Fruit fly (Drosophila melanogaster) whole organism: ENCODE data around the gene capt.
A peak's percentile ranks its signal among the peaks of the same experiment; 100 is the strongest.

Experiments
- CG8478 ChIP-seq: fragments of >200 bp; optimal IDR thresholded peaks from 2 replicates; lab custom pipeline; 2018; ENCODE audit warnings: inconsistent platforms
- Dll ChIP-seq: fragments of >200 bp; optimal IDR thresholded peaks from 2 replicates; lab custom pipeline; 2017
- EcR ChIP-seq, 2 experiments: fragments of >200 bp; optimal IDR thresholded peaks; 2 replicates each; lab custom pipeline; 2017; ENCODE audit warnings: missing biosample characterization in 2 of 2, missing genetic modification characterization in 2 of 2, missing genetic modification reagents in 2 of 2
- pan ChIP-seq: fragments of >200 bp; optimal IDR thresholded peaks from 2 replicates; lab custom pipeline; 2017
- psq ChIP-seq: fragments of >200 bp; optimal IDR thresholded peaks from 2 replicates; lab custom pipeline; 2017
- usp ChIP-seq: fragments of >200 bp; optimal IDR thresholded peaks from 2 replicates; lab custom pipeline; 2017; ENCODE audit warnings: missing biosample characterization, missing genetic modification characterization, mixed read lengths

The capt gene

dm6 chr2L:1114230-1114629, 43.8 kb downstream of the capt start:
- no peak for TF ChIP-seq pan (lab: Kevin White, UChicago)
- no peak for TF ChIP-seq CG8478 (lab: Kevin White, UChicago)
- no peak for TF ChIP-seq Dll
- TF ChIP-seq EcR (GFP tag; optimal IDR thresholded peaks at IDR 0.05; lab: Kevin White, UChicago) = no peak
- no peak for TF ChIP-seq usp (GFP tag; lab: Kevin White, UChicago)
- no peak for TF ChIP-seq psq (lab: Kevin White, UChicago)

dm6 chr2L:1112641-1113040, 45.4 kb downstream of the capt start, which contains the start of gene CG14340:
CG14340 (plus strand) TSS chr2L:1112941.
- no peak for TF ChIP-seq EcR (GFP tag; optimal IDR thresholded peaks at IDR 0.05; lab: Kevin White, UChicago)
- TF ChIP-seq pan (lab: Kevin White, UChicago) = no peak

- TF ChIP-seq Dll = peak; percentile 0
- TF ChIP-seq psq (lab: Kevin White, UChicago) = no peak
Observed at dm6 chr2L:1108029-1108688, 49.9 kb downstream of the capt start, which contains the start of the genes PolrMT and CG14339. PolrMT (minus strand) TSS chr2L:1108373. CG14339 (plus strand) TSS chr2L:1108540.

- TF ChIP-seq pan (lab: Kevin White, UChicago) (no peak), Dll (peak; percentile 23)
Observed at dm6 chr2L:1102349-1102748, 55.7 kb downstream of the capt start, which contains the start of gene CG4629. CG4629 (minus strand) TSS chr2L:1102504.
